Worm (Caenorhabditis elegans): ENCODE data around the gene nfi-1.

Gene nfi-1

DNA sequence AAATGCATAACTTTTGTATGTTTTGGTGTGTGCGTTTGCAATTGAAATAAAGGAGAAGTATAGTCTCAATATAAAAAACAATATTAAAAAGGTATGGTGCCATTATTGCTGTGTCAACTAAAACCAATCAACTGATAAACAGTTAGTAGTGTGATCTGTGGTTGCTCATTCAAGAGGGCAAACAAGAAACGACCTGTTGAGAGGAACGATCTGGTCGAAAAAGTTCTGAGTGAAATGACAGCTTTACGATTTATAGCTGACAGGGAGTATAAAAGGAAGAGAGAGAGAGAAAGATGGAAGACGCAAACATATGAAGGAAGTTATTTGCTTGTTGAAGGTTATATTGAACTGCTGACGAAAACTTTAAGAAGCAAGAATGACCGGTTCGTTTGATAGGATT is 20.0 kb downstream of the nfi-1 start:
- no peak for TF ChIP-seq lin-11 (tag; optimal IDR thresholded peaks at IDR 0.05)
- TF ChIP-seq nhr-232 (tag; optimal IDR thresholded peaks at IDR 0.05), result no peak
- no peak for TF ChIP-seq nfya-1 (tag; optimal IDR thresholded peaks at IDR 0.05)
- no peak for TF ChIP-seq C38D4.7 (GFP tag; optimal IDR thresholded peaks at IDR 0.05)
- TF ChIP-seq fkh-6 (tag; optimal IDR thresholded peaks at IDR 0.05), result no peak

DNA sequence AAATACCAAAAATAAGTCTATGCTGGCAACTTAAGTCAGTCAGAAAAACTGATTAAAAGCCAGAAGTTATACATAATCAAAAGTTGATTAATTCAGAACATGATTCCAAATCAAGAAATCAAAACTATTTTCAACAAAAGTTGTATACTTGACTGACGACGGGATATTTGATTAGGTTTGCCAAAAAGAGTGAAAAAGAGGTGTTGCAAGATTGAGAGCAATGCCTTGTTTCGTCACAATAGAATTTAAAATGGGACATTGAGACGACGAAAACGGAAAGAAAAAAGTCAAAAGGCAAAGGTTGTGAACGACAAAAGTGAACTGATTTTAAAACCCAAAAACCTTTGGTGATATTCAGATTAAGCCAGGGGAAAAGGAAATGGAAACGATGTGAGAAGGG is 20.9 kb downstream of the nfi-1 start:
- TF ChIP-seq Y22D7AL.16 (tag; optimal IDR thresholded peaks at IDR 0.05) (no peak), unc-42 (tag; optimal IDR thresholded peaks at IDR 0.05) (peak; percentile 69), ceh-19 (GFP tag; optimal IDR thresholded peaks at IDR 0.05) (no peak)

ce11 chrII:7560844-7561243 is 22.9 kb downstream of the nfi-1 start:
- TF ChIP-seq ets-4 (tag; optimal IDR thresholded peaks at IDR 0.05) (no peak), ceh-31 (tag; optimal IDR thresholded peaks at IDR 0.05) (no peak), Y22D7AL.16 (tag; optimal IDR thresholded peaks at IDR 0.05) (no peak), pag-3 (tag; optimal IDR thresholded peaks at IDR 0.05; ENCODE audit: borderline replicate concordance) (no peak), unc-42 (tag; optimal IDR thresholded peaks at IDR 0.05) (no peak), madf-2 (tag; optimal IDR thresholded peaks at IDR 0.05) (no peak), pax-1 (tag; optimal IDR thresholded peaks at IDR 0.05) (no peak), ref-2 (tag; optimal IDR thresholded peaks at IDR 0.05) (no peak)

DNA sequence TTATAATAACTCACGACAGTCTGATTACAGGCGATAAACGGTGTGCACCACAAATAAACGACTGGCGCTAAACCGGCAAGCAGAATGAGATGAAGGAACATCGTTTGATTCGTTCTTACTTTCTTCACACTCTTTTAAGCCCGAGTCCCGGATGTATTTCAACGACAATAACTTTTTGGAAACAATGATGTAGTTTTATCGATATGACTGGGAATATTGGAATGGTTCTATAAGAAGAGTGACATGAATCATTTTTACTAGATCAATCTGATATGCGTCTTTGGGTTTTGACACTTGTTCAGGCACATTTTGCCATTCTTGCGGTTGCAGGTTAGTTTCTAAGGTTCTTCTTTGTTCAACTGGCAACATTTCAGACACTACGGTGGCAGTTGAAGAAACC is 23.5 kb downstream of the nfi-1 start, which contains the start of the genes ZK1290.11 and ZK1290.1:
Gene ZK1290.11, minus strand, starts transcription at position 101 of the 400 bp plus-strand sequence.
Gene ZK1290.1, plus strand, starts transcription at position 271 of the 400 bp plus-strand sequence.
- TF ChIP-seq tbx-2 (tag; optimal IDR thresholded peaks at IDR 0.05), result no peak
- no peak for TF ChIP-seq hlh-8 (tag; optimal IDR thresholded peaks at IDR 0.05)
- TF ChIP-seq ahr-1 (tag; optimal IDR thresholded peaks at IDR 0.05), result no peak
- no peak for TF ChIP-seq pha-2 (tag; optimal IDR thresholded peaks at IDR 0.05)
- TF ChIP-seq hlh-30 (tag; optimal IDR thresholded peaks at IDR 0.05; ENCODE audit: insufficient read depth), result no peak
- TF ChIP-seq K02D7.2 (tag; optimal IDR thresholded peaks at IDR 0.05), result no peak
- no peak for TF ChIP-seq C08G9.2 (tag; optimal IDR thresholded peaks at IDR 0.05)
- no peak for TF ChIP-seq unc-3 (GFP tag; conservative IDR thresholded peaks at IDR 0.05)
- TF ChIP-seq unc-3 (tag; optimal IDR thresholded peaks at IDR 0.05), result no peak
- TF ChIP-seq npax-4 (tag; optimal IDR thresholded peaks at IDR 0.05), result no peak
- TF ChIP-seq nhr-11 (tag; optimal IDR thresholded peaks at IDR 0.05), result no peak
- TF ChIP-seq ceh-31 (tag; optimal IDR thresholded peaks at IDR 0.05), result no peak
- TF ChIP-seq odd-2 (tag; optimal IDR thresholded peaks at IDR 0.05), result no peak
- no peak for TF ChIP-seq syd-9 (tag; optimal IDR thresholded peaks at IDR 0.05)
- TF ChIP-seq hlh-15 (tag; optimal IDR thresholded peaks at IDR 0.05), result no peak
- no peak for TF ChIP-seq elt-4 (tag; optimal IDR thresholded peaks at IDR 0.05)
- no peak for TF ChIP-seq unc-86 (tag; optimal IDR thresholded peaks at IDR 0.05)
- TF ChIP-seq pha-4 (tag; optimal IDR thresholded peaks at IDR 0.05), result no peak

DNA sequence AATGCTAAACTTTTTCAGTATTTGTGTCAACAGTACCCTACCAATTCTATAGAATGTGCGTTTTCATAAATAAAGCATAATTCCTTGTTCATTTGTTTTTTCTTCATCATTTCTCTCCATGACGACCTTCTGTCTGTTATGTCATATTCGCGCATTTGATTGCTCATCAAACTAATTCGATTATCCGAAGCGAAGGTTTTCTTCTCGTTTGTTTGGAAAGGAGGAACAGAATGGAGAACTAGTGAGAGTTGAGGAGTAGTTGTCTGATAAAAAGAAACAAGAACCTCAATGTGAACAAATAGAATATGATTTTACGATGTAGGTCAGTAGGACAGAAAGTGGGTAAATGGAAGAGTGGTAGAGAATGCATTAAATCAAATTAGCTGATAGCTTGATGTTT is 24.6 kb downstream of the nfi-1 start:
- TF ChIP-seq K09A11.1 (tag; optimal IDR thresholded peaks at IDR 0.05; ENCODE audit: insufficient read depth) (no peak), ceh-19 (GFP tag; optimal IDR thresholded peaks at IDR 0.05) (no peak), gmeb-2 (tag; optimal IDR thresholded peaks at IDR 0.05) (no peak), mec-3 (tag; optimal IDR thresholded peaks at IDR 0.05; ENCODE audit: borderline replicate concordance) (no peak), ets-4 (tag; optimal IDR thresholded peaks at IDR 0.05) (no peak), hlh-6 (tag; optimal IDR thresholded peaks at IDR 0.05) (no peak), npax-4 (tag; optimal IDR thresholded peaks at IDR 0.05) (no peak), che-1 (tag; optimal IDR thresholded peaks at IDR 0.05) (no peak), unc-42 (tag; optimal IDR thresholded peaks at IDR 0.05) (no peak), ceh-22 (tag; optimal IDR thresholded peaks at IDR 0.05) (no peak), hlh-30 (tag; optimal IDR thresholded peaks at IDR 0.05; ENCODE audit: insufficient read depth) (no peak), pha-2 (tag; optimal IDR thresholded peaks at IDR 0.05) (no peak), T23F11.4 (GFP tag; optimal IDR thresholded peaks at IDR 0.05) (no peak), ttx-3 (tag; optimal IDR thresholded peaks at IDR 0.05) (no peak), madf-2 (tag; optimal IDR thresholded peaks at IDR 0.05) (no peak), ceh-34 (tag; optimal IDR thresholded peaks at IDR 0.05) (no peak), sox-4 (tag; optimal IDR thresholded peaks at IDR 0.05) (no peak), sdc-2 (tag; optimal IDR thresholded peaks at IDR 0.05) (no peak)

Measured in whole organism, late embryonic.